Fruit fly (Drosophila melanogaster): Measurements from ENCODE around the gene Tgs1.

Tgs1 gene

DNA sequence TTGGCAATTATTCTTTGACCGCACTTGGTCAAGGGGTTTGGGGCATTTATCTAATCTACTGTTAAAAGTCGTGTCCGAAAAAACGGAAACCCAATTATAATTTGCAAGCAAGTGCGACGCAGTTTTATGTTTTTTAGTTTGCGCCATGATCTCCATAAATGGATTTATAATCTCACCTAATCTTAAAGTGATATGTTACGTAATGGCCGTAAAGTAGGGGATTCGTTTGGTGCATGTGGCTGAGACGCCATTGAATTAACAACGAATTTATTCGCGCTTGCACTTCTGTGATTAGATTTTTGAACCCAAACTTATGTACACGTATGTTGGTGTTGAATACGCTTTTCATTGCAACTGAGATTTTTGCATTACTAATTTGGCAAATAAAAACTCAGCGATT is 21.4 kb downstream of the Tgs1 start:
- TF ChIP-seq Pdp1 (GFP tag; optimal IDR thresholded peaks at IDR 0.05) = peak in 1 of 2 experiments; percentile 87
- TF ChIP-seq CG17186 (GFP tag; optimal IDR thresholded peaks at IDR 0.05) = no peak
- TF ChIP-seq Mes4 (GFP tag; optimal IDR thresholded peaks at IDR 0.05) = no peak
- peak; percentile 68 for TF ChIP-seq CG10274 (GFP tag; optimal IDR thresholded peaks at IDR 0.05)
- TF ChIP-seq chinmo (GFP tag; IDR thresholded peaks at IDR 0.05; ENCODE audit: partially characterized antibody) = 0 out of 4 replicates have a peak, but pooled peaks have one; percentile 9

dm6 chr3R:18277406-18277805 is 22.1 kb downstream of the Tgs1 start:
- TF ChIP-seq Opbp (GFP tag; IDR thresholded peaks at IDR 0.05; ENCODE audit: partially characterized antibody) = no peak
- TF ChIP-seq Hsf (GFP tag; optimal IDR thresholded peaks at IDR 0.05) = no peak
- TF ChIP-seq CG12744 (GFP tag; optimal IDR thresholded peaks at IDR 0.05) = no peak
- no peak for TF ChIP-seq vvl (GFP tag; IDR thresholded peaks at IDR 0.05)
- TF ChIP-seq mirr (GFP tag; optimal IDR thresholded peaks at IDR 0.05) = peak; percentile 9
- no peak for TF ChIP-seq CG4707 (GFP tag; optimal IDR thresholded peaks at IDR 0.05)
- peak; percentile 50 for TF ChIP-seq sug (tag; optimal IDR thresholded peaks at IDR 0.05)
- TF ChIP-seq bowl (GFP tag; IDR thresholded peaks at IDR 0.05) = no peak
- TF ChIP-seq exex (tag; optimal IDR thresholded peaks at IDR 0.05) = peak; percentile 13
- no peak for TF ChIP-seq CG15514 (GFP tag; optimal IDR thresholded peaks at IDR 0.05)
- no peak for TF ChIP-seq Hmr (GFP tag; optimal IDR thresholded peaks at IDR 0.05)
- peak; percentile 54 for TF ChIP-seq Med (GFP tag)

- TF ChIP-seq unc-4 (GFP tag; IDR thresholded peaks at IDR 0.05; ENCODE audit: partially characterized antibody) (no peak), sd (tag; optimal IDR thresholded peaks at IDR 0.05) (peak; percentile 55), CG7786 (GFP tag; optimal IDR thresholded peaks at IDR 0.05) (no peak), D19A (tag; optimal IDR thresholded peaks at IDR 0.05) (no peak), lab (GFP tag; optimal IDR thresholded peaks at IDR 0.05) (peak; percentile 5), Trl (optimal IDR thresholded peaks at IDR 0.05) (peak in 1 of 2 experiments; percentile 4), Trl (GFP tag; optimal IDR thresholded peaks at IDR 0.05) (no peak), Xbp1 (GFP tag; optimal IDR thresholded peaks at IDR 0.05) (no peak), ERR (GFP tag; optimal IDR thresholded peaks at IDR 0.05) (no peak), CG12769 (tag; optimal IDR thresholded peaks at IDR 0.05) (peak; percentile 68), CG11093 (GFP tag; IDR thresholded peaks at IDR 0.05) (no peak), CG32767 (GFP tag; IDR thresholded peaks at IDR 0.05) (no peak), CG15696 (tag; optimal IDR thresholded peaks at IDR 0.05) (no peak), bcd (GFP tag; optimal IDR thresholded peaks at IDR 0.05) (no peak), mirr (GFP tag; optimal IDR thresholded peaks at IDR 0.05) (peak; percentile 31), lola (GFP tag; optimal IDR thresholded peaks at IDR 0.05) (no peak), Hmr (GFP tag; optimal IDR thresholded peaks at IDR 0.05) (peak; percentile 21), Sox100B (GFP tag; optimal IDR thresholded peaks at IDR 0.05) (no peak), slbo (GFP tag; IDR thresholded peaks at IDR 0.05) (no peak), CG1603 (tag; optimal IDR thresholded peaks at IDR 0.05) (no peak), bsh (GFP tag; optimal IDR thresholded peaks at IDR 0.05) (no peak), CG11560 (tag; IDR thresholded peaks at IDR 0.05) (no peak), CG10274 (GFP tag; optimal IDR thresholded peaks at IDR 0.05) (peak; percentile 73), gsb-n (tag; optimal IDR thresholded peaks at IDR 0.05) (no peak), dmrt11E (tag; optimal IDR thresholded peaks at IDR 0.05) (no peak), GATAe (GFP tag; conservative IDR thresholded peaks at IDR 0.05) (0 out of 2 replicates have a peak, but pooled peaks have one; percentile 35), sug (tag; optimal IDR thresholded peaks at IDR 0.05) (peak; percentile 91), Tbp (GFP tag; optimal IDR thresholded peaks at IDR 0.05) (no peak), rib (GFP tag; IDR thresholded peaks at IDR 0.05) (no peak), Rfx (GFP tag; IDR thresholded peaks at IDR 0.05) (0 out of 2 replicates have a peak, but pooled peaks have one; percentile 25), CG5953 (GFP tag; IDR thresholded peaks at IDR 0.05) (0 out of 2 replicates have a peak, but pooled peaks have one; percentile 5), caup (GFP tag; optimal IDR thresholded peaks at IDR 0.05; ENCODE audit: severe bottlenecking) (no peak), Taf1 (GFP tag; IDR thresholded peaks at IDR 0.05) (no peak), jing (GFP tag; optimal IDR thresholded peaks at IDR 0.05) (no peak)
Measured at dm6 chr3R:18279494-18279893, 24.2 kb downstream of the Tgs1 start, which contains the start of gene CG7142. TSS of gene CG7142 (minus strand) at chr3R:18279522.
